Fruit fly (Drosophila melanogaster) whole organism, embryonic: Measurements from ENCODE around the gene CG10747.
A peak's percentile ranks its signal among the peaks of the same experiment; 100 is the strongest.

Experiments
- Atf3 ChIP-seq: fragments of 200-800 bp; sonication (Bioruptor generic); optimal IDR thresholded peaks from 3 replicates; lab custom pipeline; 2016; ENCODE audit warnings: missing biosample characterization, missing genetic modification characterization
- CG10431 ChIP-seq: fragments of 200-800 bp; sonication (Bioruptor generic); optimal IDR thresholded peaks from 3 replicates; lab custom pipeline; 2018; ENCODE audit warnings: missing biosample characterization, mild to moderate bottlenecking, missing genetic modification characterization
- CG11696 ChIP-seq: fragments of 200-800 bp; sonication (Bioruptor generic); IDR thresholded peaks from 2 replicates; pipeline ENCODE4 v1.3.6; 2022; ENCODE audit warnings: missing biosample characterization, missing genetic modification characterization
- CG12236 ChIP-seq: fragments of 200-800 bp; sonication (Bioruptor generic); optimal IDR thresholded peaks from 2 replicates; lab custom pipeline; 2016; ENCODE audit warnings: missing biosample characterization, missing genetic modification characterization
- CG12299 ChIP-seq: fragments of 200-800 bp; sonication (Bioruptor generic); optimal IDR thresholded peaks from 2 replicates; lab custom pipeline; 2018; ENCODE audit warnings: missing biosample characterization, mild to moderate bottlenecking, missing genetic modification characterization
- CG13424 ChIP-seq: fragments of 200-800 bp; sonication (Bioruptor generic); optimal IDR thresholded peaks from 2 replicates; lab custom pipeline; 2019; ENCODE audit warnings: missing biosample characterization, mild to moderate bottlenecking, missing genetic modification characterization, moderate library complexity
- CG14050 ChIP-seq: fragments of 200-800 bp; sonication (Bioruptor generic); IDR thresholded peaks from 3 replicates; pipeline ENCODE4 v1.3.6; 2022; ENCODE audit warnings: missing biosample characterization, missing genetic modification characterization
- CG14441 ChIP-seq: fragments of 200-800 bp; sonication (Bioruptor generic); IDR thresholded peaks from 2 replicates; pipeline ENCODE4 v1.3.6; 2022; ENCODE audit warnings: missing biosample characterization, missing genetic modification characterization
- CG15479 ChIP-seq: fragments of 200-800 bp; sonication (Bioruptor generic); optimal IDR thresholded peaks from 3 replicates; lab custom pipeline; 2019; ENCODE audit warnings: missing biosample characterization, mild to moderate bottlenecking, missing genetic modification characterization, moderate library complexity
- CG16863 ChIP-seq: fragments of 200-800 bp; sonication (Bioruptor generic); optimal IDR thresholded peaks from 3 replicates; lab custom pipeline; 2016; ENCODE audit warnings: missing biosample characterization, missing genetic modification characterization
- CG2116 ChIP-seq: fragments of 200-800 bp; sonication (Bioruptor generic); optimal IDR thresholded peaks from 3 replicates; lab custom pipeline; 2018; ENCODE audit warnings: missing biosample characterization, mild to moderate bottlenecking, missing genetic modification characterization
- CG2199 ChIP-seq: fragments of 200-800 bp; sonication (Bioruptor generic); IDR thresholded peaks from 3 replicates; pipeline ENCODE4 v1.3.6; 2022; ENCODE audit warnings: missing biosample characterization, missing genetic modification characterization
- CG2202 ChIP-seq: fragments of 200-800 bp; sonication (Bioruptor generic); optimal IDR thresholded peaks from 2 replicates; lab custom pipeline; 2018; ENCODE audit warnings: missing biosample characterization, mild to moderate bottlenecking, missing genetic modification characterization
- CG31224 ChIP-seq: fragments of 200-800 bp; sonication (Bioruptor generic); IDR thresholded peaks from 2 replicates; pipeline ENCODE4 v1.3.6; 2022; ENCODE audit warnings: missing biosample characterization, missing genetic modification characterization
- CG4360 ChIP-seq: fragments of 200-800 bp; sonication (Bioruptor generic); IDR thresholded peaks from 2 replicates; pipeline ENCODE4 v1.3.6; 2022; ENCODE audit warnings: missing biosample characterization, missing genetic modification characterization
- CG4820 ChIP-seq: fragments of 200-800 bp; sonication (Bioruptor generic); optimal IDR thresholded peaks from 3 replicates; lab custom pipeline; 2016; ENCODE audit warnings: missing biosample characterization, missing genetic modification characterization
- CG7928 ChIP-seq: fragments of 200-800 bp; sonication (Bioruptor generic); optimal IDR thresholded peaks from 2 replicates; lab custom pipeline; 2017; ENCODE audit warnings: missing biosample characterization, mild to moderate bottlenecking, missing genetic modification characterization
- CG9215 ChIP-seq: fragments of 200-800 bp; sonication (Bioruptor generic); IDR thresholded peaks from 2 replicates; pipeline ENCODE4 v1.3.6; 2022; ENCODE audit warnings: missing biosample characterization, missing genetic modification characterization
- CG9437 ChIP-seq: fragments of 200-800 bp; sonication (Bioruptor generic); optimal IDR thresholded peaks from 2 replicates; lab custom pipeline; 2018; ENCODE audit warnings: missing biosample characterization, mild to moderate bottlenecking, missing genetic modification characterization
- CG9932 ChIP-seq: fragments of 200-800 bp; sonication (Bioruptor generic); IDR thresholded peaks from 2 replicates; pipeline ENCODE4 v1.3.6; 2022; ENCODE audit warnings: missing biosample characterization, missing genetic modification characterization
- CoRest ChIP-seq: fragments of 200-800 bp; sonication (Bioruptor generic); optimal IDR thresholded peaks from 3 replicates; lab custom pipeline; 2018; ENCODE audit warnings: missing biosample characterization, mild to moderate bottlenecking, missing genetic modification characterization, moderate library complexity
- Doc2 ChIP-seq: fragments of 200-800 bp; sonication (Bioruptor generic); IDR thresholded peaks from 2 replicates; pipeline ENCODE4 v1.3.6; 2022; ENCODE audit warnings: missing biosample characterization, missing genetic modification characterization
- Drgx ChIP-seq: fragments of 200-800 bp; sonication (Bioruptor generic); IDR thresholded peaks from 2 replicates; pipeline ENCODE4 v1.3.6; 2022; ENCODE audit warnings: missing biosample characterization, missing genetic modification characterization
- Fer1 ChIP-seq: fragments of 200-800 bp; sonication (Bioruptor generic); optimal IDR thresholded peaks from 2 replicates; lab custom pipeline; 2017; ENCODE audit warnings: missing biosample characterization, mild to moderate bottlenecking, missing genetic modification characterization
- GATAe ChIP-seq: fragments of 200-800 bp; sonication (Bioruptor generic); conservative IDR thresholded peaks from 2 replicates; pipeline ENCODE4 v1.3.6; 2022; ENCODE audit warnings: missing biosample characterization, missing genetic modification characterization
- HHEX ChIP-seq: fragments of 200-800 bp; sonication (Bioruptor generic); optimal IDR thresholded peaks from 3 replicates; lab custom pipeline; 2017; ENCODE audit warnings: missing biosample characterization, mild to moderate bottlenecking, missing genetic modification characterization, missing genetic modification reagents
- HmgD ChIP-seq: fragments of 200-800 bp; sonication (Bioruptor generic); optimal IDR thresholded peaks from 3 replicates; lab custom pipeline; 2016; ENCODE audit warnings: missing biosample characterization, missing genetic modification characterization
- HmgZ ChIP-seq: fragments of 200-800 bp; sonication (Bioruptor generic); optimal IDR thresholded peaks from 2 replicates; lab custom pipeline; 2018; ENCODE audit warnings: missing biosample characterization, mild to moderate bottlenecking, missing genetic modification characterization
- Hmx ChIP-seq: fragments of 200-800 bp; sonication (Bioruptor generic); optimal IDR thresholded peaks from 2 replicates; lab custom pipeline; 2016; ENCODE audit warnings: missing biosample characterization, missing genetic modification characterization
- Hr3 ChIP-seq: fragments of 200-800 bp; sonication (Bioruptor generic); optimal IDR thresholded peaks from 3 replicates; lab custom pipeline; 2016; ENCODE audit warnings: missing biosample characterization, missing genetic modification characterization
- NC2α ChIP-seq: fragments of 200-800 bp; sonication (Bioruptor generic); optimal IDR thresholded peaks from 2 replicates; lab custom pipeline; 2016; ENCODE audit warnings: missing biosample characterization, missing genetic modification characterization
- Nf-YB ChIP-seq: fragments of 200-800 bp; sonication (Bioruptor generic); optimal IDR thresholded peaks from 3 replicates; lab custom pipeline; 2019; ENCODE audit warnings: missing biosample characterization, mild to moderate bottlenecking, missing genetic modification characterization, moderate library complexity
- Oaz ChIP-seq: fragments of 200-800 bp; sonication (Bioruptor generic); IDR thresholded peaks from 2 replicates; pipeline ENCODE4 v1.3.6; 2022; ENCODE audit warnings: missing biosample characterization, missing genetic modification characterization
- Oli ChIP-seq: fragments of 200-800 bp; sonication (Bioruptor generic); optimal IDR thresholded peaks from 2 replicates; lab custom pipeline; 2018; ENCODE audit warnings: missing biosample characterization, mild to moderate bottlenecking, missing genetic modification characterization, moderate library complexity
- Opbp ChIP-seq: fragments of 200-800 bp; sonication (Bioruptor generic); IDR thresholded peaks from 3 replicates; pipeline ENCODE4 v1.3.6; 2022; ENCODE audit warnings: missing biosample characterization, missing genetic modification characterization; ENCODE audit not compliant: partially characterized antibody
- Poxn ChIP-seq: fragments of 200-800 bp; sonication (Bioruptor generic); IDR thresholded peaks from 2 replicates; pipeline ENCODE4 v1.3.6; 2022; ENCODE audit warnings: missing biosample characterization, missing genetic modification characterization
- Ravus ChIP-seq: fragments of 200-800 bp; sonication (Bioruptor generic); IDR thresholded peaks from 2 replicates; pipeline ENCODE4 v1.3.6; 2022; ENCODE audit warnings: missing biosample characterization, missing genetic modification characterization
- Sox100B ChIP-seq: fragments of 200-800 bp; sonication (Bioruptor generic); optimal IDR thresholded peaks from 3 replicates; lab custom pipeline; 2018; ENCODE audit warnings: missing biosample characterization, mild to moderate bottlenecking, missing genetic modification characterization
- Usf ChIP-seq: fragments of 200-800 bp; sonication (Bioruptor generic); optimal IDR thresholded peaks from 2 replicates; lab custom pipeline; 2017; ENCODE audit warnings: missing genotype, missing biosample characterization, missing genetic modification characterization
- ara ChIP-seq: fragments of 200-800 bp; sonication (Bioruptor generic); IDR thresholded peaks from 2 replicates; pipeline ENCODE4 v1.3.6; 2022; ENCODE audit warnings: missing biosample characterization, missing genetic modification characterization
- br ChIP-seq: fragments of >200 bp; optimal IDR thresholded peaks from 2 replicates; lab custom pipeline; 2017
- crol ChIP-seq: fragments of 200-800 bp; sonication (Bioruptor generic); IDR thresholded peaks from 2 replicates; pipeline ENCODE4 v1.3.6; 2022; ENCODE audit warnings: missing biosample characterization, missing genetic modification characterization
- da ChIP-seq: fragments of 200-800 bp; sonication (Bioruptor generic); optimal IDR thresholded peaks from 2 replicates; lab custom pipeline; 2016; ENCODE audit warnings: missing biosample characterization, missing genetic modification characterization
- disco-r ChIP-seq: fragments of 200-800 bp; sonication (Bioruptor generic); optimal IDR thresholded peaks from 2 replicates; lab custom pipeline; 2016; ENCODE audit warnings: missing biosample characterization, missing genetic modification characterization
- grn ChIP-seq: fragments of 200-800 bp; sonication (Bioruptor generic); optimal IDR thresholded peaks from 3 replicates; lab custom pipeline; 2017; ENCODE audit warnings: missing biosample characterization, missing genetic modification characterization
- gt ChIP-seq: fragments of 200-800 bp; sonication (Bioruptor generic); IDR thresholded peaks from 2 replicates; pipeline ENCODE4 v1.3.6; 2022; ENCODE audit warnings: missing biosample characterization, missing genetic modification characterization
- nau ChIP-seq: fragments of 200-800 bp; sonication (Bioruptor generic); optimal IDR thresholded peaks from 3 replicates; lab custom pipeline; 2017; ENCODE audit warnings: missing biosample characterization, mild to moderate bottlenecking, missing genetic modification characterization, missing genetic modification reagents
- repo ChIP-seq: fragments of 200-800 bp; sonication (Bioruptor generic); optimal IDR thresholded peaks from 2 replicates; lab custom pipeline; 2016; ENCODE audit warnings: missing biosample characterization, missing genetic modification characterization
- salm ChIP-seq: fragments of 200-800 bp; sonication (Bioruptor generic); optimal IDR thresholded peaks from 2 replicates; lab custom pipeline; 2018; ENCODE audit warnings: missing biosample characterization, mild to moderate bottlenecking, missing genetic modification characterization
- seq ChIP-seq: fragments of 200-800 bp; sonication (Bioruptor generic); IDR thresholded peaks from 2 replicates; pipeline ENCODE4 v1.3.6; 2022; ENCODE audit warnings: missing biosample characterization, missing genetic modification characterization
- stc ChIP-seq: fragments of 200-800 bp; sonication (Bioruptor generic); IDR thresholded peaks from 2 replicates; pipeline ENCODE4 v1.3.6; 2022; ENCODE audit warnings: missing biosample characterization, missing genetic modification characterization
- trem ChIP-seq: fragments of 200-800 bp; optimal IDR thresholded peaks from 3 replicates; lab custom pipeline; 2019; ENCODE audit warnings: missing biosample characterization, mild to moderate bottlenecking, missing genetic modification characterization, moderate library complexity
- usp ChIP-seq: fragments of >200 bp; optimal IDR thresholded peaks from 2 replicates; lab custom pipeline; 2017; ENCODE audit warnings: missing biosample characterization, missing genetic modification characterization

CG10747 gene

dm6 chr2L:20075234-20075803, 15.8 kb downstream of the CG10747 start, which contains the start of the genes pr and neb (continued):
- TF ChIP-seq gt (GFP tag; lab: Robert Waterston, UW): no peak
- no peak for TF ChIP-seq CG9437 (GFP tag; lab: Kevin White, UChicago)
- peak; percentile 63; the same call in 2 of the 3 replicates for TF ChIP-seq CG14050 (GFP tag; lab: Robert Waterston, UW)
- no peak for TF ChIP-seq Drgx (GFP tag; lab: Robert Waterston, UW)
- peak; percentile 40 for TF ChIP-seq Oli (tag; lab: Kevin White, UChicago)
- no peak for TF ChIP-seq Doc2 (GFP tag; lab: Robert Waterston, UW)
- no peak; the same call in 1 of the 2 replicates for TF ChIP-seq Ravus
- TF ChIP-seq CG14441 (GFP tag; lab: Robert Waterston, UW): no peak
- TF ChIP-seq CoRest (tag; lab: Kevin White, UChicago): peak; percentile 75
- no peak for TF ChIP-seq CG11696
- no peak for TF ChIP-seq NC2α (GFP tag; lab: Kevin White, UChicago)
- TF ChIP-seq grn: no peak
- no peak for TF ChIP-seq Fer1
- peak; percentile 16 for TF ChIP-seq disco-r (GFP tag; lab: Kevin White, UChicago)
- no peak for TF ChIP-seq HmgD (GFP tag; lab: Kevin White, UChicago)
- TF ChIP-seq Hr3 (GFP tag; lab: Kevin White, UChicago): peak; percentile 60
- TF ChIP-seq salm (tag; lab: Kevin White, UChicago): no peak
- TF ChIP-seq CG31224: no peak
- TF ChIP-seq CG4360 (GFP tag; lab: Robert Waterston, UW): no peak
- peak; percentile 41 for TF ChIP-seq Nf-YB (GFP tag; lab: Kevin White, UChicago)
- TF ChIP-seq CG2199 (GFP tag; lab: Robert Waterston, UW): no peak
- no peak for TF ChIP-seq Hmx (GFP tag; lab: Kevin White, UChicago)
- no peak for TF ChIP-seq CG2202 (tag; lab: Kevin White, UChicago)
- no peak for TF ChIP-seq HHEX (GFP tag; lab: Kevin White, UChicago)
- no peak for TF ChIP-seq repo (GFP tag; lab: Kevin White, UChicago)
- no peak for TF ChIP-seq CG9215 (GFP tag; lab: Robert Waterston, UW)
- TF ChIP-seq nau (GFP tag; lab: Kevin White, UChicago): no peak
- no peak for TF ChIP-seq ara (GFP tag; lab: Robert Waterston, UW)
- no peak for TF ChIP-seq da (GFP tag; lab: Kevin White, UChicago)
- TF ChIP-seq CG16863 (GFP tag; lab: Kevin White, UChicago): no peak
- TF ChIP-seq usp (GFP tag; lab: Kevin White, UChicago): no peak
- TF ChIP-seq Oaz (GFP tag; lab: Robert Waterston, UW): peak; percentile 33; the same call in 1 of the 2 replicates
- TF ChIP-seq CG10431 (GFP tag; lab: Kevin White, UChicago): no peak
- no peak for TF ChIP-seq Sox100B (GFP tag; lab: Kevin White, UChicago)
- peak; percentile 25 for TF ChIP-seq trem
- TF ChIP-seq br (lab: Kevin White, UChicago): no peak
- TF ChIP-seq Atf3 (GFP tag; lab: Kevin White, UChicago): no peak
- TF ChIP-seq stc (GFP tag; lab: Robert Waterston, UW): no peak
- TF ChIP-seq CG12236: no peak
- no peak for TF ChIP-seq GATAe (GFP tag; lab: Robert Waterston, UW)
- TF ChIP-seq CG4820 (GFP tag; lab: Kevin White, UChicago): peak; percentile 56
- TF ChIP-seq CG13424 (tag; lab: Kevin White, UChicago): peak; percentile 74
- no peak for TF ChIP-seq CG7928 (GFP tag; lab: Kevin White, UChicago)
- peak; percentile 99 for TF ChIP-seq CG2116 (GFP tag; lab: Kevin White, UChicago)
- peak; percentile 48; the same call in 1 of the 2 replicates for TF ChIP-seq seq (GFP tag; lab: Robert Waterston, UW)
- no peak for TF ChIP-seq CG15479 (GFP tag; lab: Kevin White, UChicago)
- peak; percentile 85 for TF ChIP-seq CG9932 (GFP tag; lab: Robert Waterston, UW)
- TF ChIP-seq Opbp (GFP tag; lab: Robert Waterston, UW): peak; percentile 54; the same call in 2 of the 3 replicates
- peak; percentile 36 for TF ChIP-seq CG12299 (tag; lab: Kevin White, UChicago)
- no peak for TF ChIP-seq crol (GFP tag; lab: Robert Waterston, UW)
- no peak for TF ChIP-seq Usf (GFP tag; lab: Kevin White, UChicago)
- no peak for TF ChIP-seq Poxn
- TF ChIP-seq HmgZ (tag; lab: Kevin White, UChicago): peak; percentile 49
